Worm (Caenorhabditis elegans) whole organism, late embryonic: ENCODE measurements around the gene F13C5.2.
A peak's percentile ranks its signal among the peaks of the same experiment; 100 is the strongest.

Experiments
- C08G9.2 ChIP-seq: sonication (generic microtip); optimal IDR thresholded peaks from 2 replicates; lab custom pipeline; 2016; ENCODE audit warnings: mild to moderate bottlenecking, missing genetic modification characterization, moderate library complexity, missing compliant biosample characterization
- K02D7.2 ChIP-seq: sonication (generic microtip); optimal IDR thresholded peaks from 2 replicates; lab custom pipeline; 2017; ENCODE audit warnings: mild to moderate bottlenecking, missing genetic modification characterization, missing compliant biosample characterization
- T23F11.4 ChIP-seq: fragments of 200-800 bp; sonication (Bioruptor generic); optimal IDR thresholded peaks from 2 replicates; lab custom pipeline; 2018; ENCODE audit warnings: mild to moderate bottlenecking, missing genetic modification characterization, missing compliant biosample characterization
- Y22D7AL.16 ChIP-seq: sonication (generic microtip); optimal IDR thresholded peaks from 2 replicates; lab custom pipeline; 2016; ENCODE audit warnings: missing genetic modification characterization, missing compliant biosample characterization
- ama-1 ChIP-seq: fragments of 150-350 bp; optimal IDR thresholded peaks from 2 replicates; lab custom pipeline; 2014
- ceh-14 ChIP-seq: sonication (generic microtip); optimal IDR thresholded peaks from 2 replicates; lab custom pipeline; 2016; ENCODE audit warnings: missing genotype, missing genetic modification characterization, missing compliant biosample characterization
- ceh-18 ChIP-seq: sonication (generic microtip); optimal IDR thresholded peaks from 2 replicates; lab custom pipeline; 2016; ENCODE audit warnings: missing genetic modification characterization, missing compliant biosample characterization
- ceh-19 ChIP-seq: fragments of 200-800 bp; sonication (Bioruptor generic); optimal IDR thresholded peaks from 2 replicates; lab custom pipeline; 2018; ENCODE audit warnings: mild to moderate bottlenecking, missing genetic modification characterization, missing compliant biosample characterization
- ceh-2 ChIP-seq: sonication (generic microtip); optimal IDR thresholded peaks from 2 replicates; lab custom pipeline; 2016; ENCODE audit warnings: missing genotype, missing genetic modification characterization, missing compliant biosample characterization
- ceh-22 ChIP-seq: sonication (generic microtip); optimal IDR thresholded peaks from 2 replicates; lab custom pipeline; 2017; ENCODE audit warnings: missing biosample characterization, missing genetic modification characterization
- ceh-24 ChIP-seq: sonication (generic microtip); optimal IDR thresholded peaks from 2 replicates; lab custom pipeline; 2016; ENCODE audit warnings: mild to moderate bottlenecking, missing genetic modification characterization, missing compliant biosample characterization
- ceh-31 ChIP-seq: sonication (generic microtip); optimal IDR thresholded peaks from 2 replicates; lab custom pipeline; 2016; ENCODE audit warnings: missing genetic modification characterization, missing compliant biosample characterization
- ceh-45 ChIP-seq: fragments of 200-800 bp; sonication (Bioruptor generic); IDR thresholded peaks from 2 replicates; pipeline ENCODE4 v1.3.6; 2022; ENCODE audit warnings: missing genetic modification reagents, missing genetic modification characterization, missing compliant biosample characterization
- ceh-6 ChIP-seq: fragments of 200-800 bp; sonication (Bioruptor generic); optimal IDR thresholded peaks from 2 replicates; lab custom pipeline; 2018; ENCODE audit warnings: mild to moderate bottlenecking, missing genetic modification characterization, missing compliant biosample characterization
- ceh-9 ChIP-seq: sonication (generic microtip); optimal IDR thresholded peaks from 2 replicates; lab custom pipeline; 2016; ENCODE audit warnings: mild to moderate bottlenecking, missing genetic modification characterization, inconsistent platforms, missing compliant biosample characterization
- dmd-4 ChIP-seq: sonication (generic microtip); optimal IDR thresholded peaks from 2 replicates; lab custom pipeline; 2016; ENCODE audit warnings: borderline replicate concordance, missing genetic modification characterization, missing compliant biosample characterization
- dve-1 ChIP-seq: sonication (generic microtip); optimal IDR thresholded peaks from 2 replicates; lab custom pipeline; 2017; ENCODE audit warnings: antibody characterized with exemption, mild to moderate bottlenecking, missing genetic modification characterization, missing compliant biosample characterization
- elt-2 ChIP-seq: sonication (generic microtip); optimal IDR thresholded peaks from 2 replicates; lab custom pipeline; 2016; ENCODE audit warnings: missing genetic modification reagents, missing genetic modification characterization, missing compliant biosample characterization
- elt-4 ChIP-seq: sonication (generic microtip); optimal IDR thresholded peaks from 2 replicates; lab custom pipeline; 2016; ENCODE audit warnings: missing genetic modification characterization, missing compliant biosample characterization
- ets-4 ChIP-seq: sonication (generic microtip); optimal IDR thresholded peaks from 2 replicates; lab custom pipeline; 2016; ENCODE audit warnings: missing genetic modification characterization, missing compliant biosample characterization
- eyg-1 ChIP-seq: sonication (generic microtip); optimal IDR thresholded peaks from 2 replicates; lab custom pipeline; 2016; ENCODE audit warnings: missing genotype, missing genetic modification characterization, missing compliant biosample characterization
- fkh-10 ChIP-seq: fragments of 150-350 bp; optimal IDR thresholded peaks from 2 replicates; lab custom pipeline; 2014; ENCODE audit warnings: missing biosample characterization, missing genetic modification reagents, missing genetic modification characterization
- fkh-6 ChIP-seq: sonication (generic microtip); optimal IDR thresholded peaks from 2 replicates; lab custom pipeline; 2016; ENCODE audit warnings: missing genetic modification characterization, missing compliant biosample characterization
- gmeb-2 ChIP-seq: sonication (generic microtip); optimal IDR thresholded peaks from 2 replicates; lab custom pipeline; 2016; ENCODE audit warnings: missing genetic modification characterization, inconsistent platforms, missing compliant biosample characterization
- hlh-15 ChIP-seq: sonication (generic microtip); optimal IDR thresholded peaks from 2 replicates; lab custom pipeline; 2016; ENCODE audit warnings: missing genetic modification characterization, missing compliant biosample characterization
- hlh-30 ChIP-seq: sonication (generic microtip); optimal IDR thresholded peaks from 2 replicates; lab custom pipeline; 2017; ENCODE audit warnings: antibody characterized with exemption, missing genetic modification characterization, missing compliant biosample characterization; ENCODE audit not compliant: insufficient read depth
- hlh-6 ChIP-seq: sonication (generic microtip); optimal IDR thresholded peaks from 2 replicates; lab custom pipeline; 2016; ENCODE audit warnings: missing genotype, missing genetic modification characterization, missing compliant biosample characterization
- madf-2 ChIP-seq: sonication (generic microtip); optimal IDR thresholded peaks from 2 replicates; lab custom pipeline; 2017; ENCODE audit warnings: missing genetic modification characterization, missing compliant biosample characterization
- mec-3 ChIP-seq: sonication (generic microtip); optimal IDR thresholded peaks from 2 replicates; lab custom pipeline; 2016; ENCODE audit warnings: borderline replicate concordance, missing genetic modification characterization, missing compliant biosample characterization
- nfya-1 ChIP-seq: sonication (generic microtip); optimal IDR thresholded peaks from 2 replicates; lab custom pipeline; 2017; ENCODE audit warnings: missing genetic modification characterization, mild to moderate bottlenecking, missing compliant biosample characterization, antibody characterized with exemption, moderate library complexity
- nhr-232 ChIP-seq: sonication (generic microtip); optimal IDR thresholded peaks from 2 replicates; lab custom pipeline; 2016; ENCODE audit warnings: missing genetic modification characterization, missing compliant biosample characterization
- odd-2 ChIP-seq: sonication (generic microtip); optimal IDR thresholded peaks from 2 replicates; lab custom pipeline; 2017; ENCODE audit warnings: antibody characterized with exemption, mild to moderate bottlenecking, missing genetic modification characterization, missing compliant biosample characterization
- pat-9 ChIP-seq: fragments of 200-800 bp; sonication (Bioruptor generic); optimal IDR thresholded peaks from 2 replicates; lab custom pipeline; 2018; ENCODE audit warnings: mild to moderate bottlenecking, missing genetic modification characterization, moderate library complexity, missing compliant biosample characterization
- pax-1 ChIP-seq: fragments of 150-350 bp; optimal IDR thresholded peaks from 2 replicates; lab custom pipeline; 2014; ENCODE audit warnings: missing biosample characterization, missing genetic modification characterization
- pqm-1 ChIP-seq: sonication (generic microtip); optimal IDR thresholded peaks from 2 replicates; lab custom pipeline; 2016; ENCODE audit warnings: missing genetic modification characterization, missing compliant biosample characterization
- pros-1 ChIP-seq: fragments of 150-350 bp; optimal IDR thresholded peaks from 2 replicates; lab custom pipeline; 2014; ENCODE audit warnings: missing biosample characterization, missing genetic modification reagents, missing genetic modification characterization
- ref-2 ChIP-seq: sonication (generic microtip); optimal IDR thresholded peaks from 2 replicates; lab custom pipeline; 2016; ENCODE audit warnings: missing genetic modification characterization, missing compliant biosample characterization
- sdc-2 ChIP-seq: sonication (generic microtip); optimal IDR thresholded peaks from 2 replicates; lab custom pipeline; 2016; ENCODE audit warnings: missing genotype, missing genetic modification characterization, missing compliant biosample characterization
- tbx-2 ChIP-seq: sonication (generic microtip); optimal IDR thresholded peaks from 2 replicates; lab custom pipeline; 2016; ENCODE audit warnings: missing genetic modification characterization, missing compliant biosample characterization
- tbx-7 ChIP-seq: sonication (generic microtip); optimal IDR thresholded peaks from 2 replicates; lab custom pipeline; 2016; ENCODE audit warnings: missing genotype, missing genetic modification characterization, missing compliant biosample characterization
- ttx-3 ChIP-seq: sonication (generic microtip); optimal IDR thresholded peaks from 2 replicates; lab custom pipeline; 2016; ENCODE audit warnings: missing genetic modification reagents, missing genetic modification characterization, missing compliant biosample characterization
- unc-55 ChIP-seq: sonication (generic microtip); optimal IDR thresholded peaks from 2 replicates; lab custom pipeline; 2017; ENCODE audit warnings: missing biosample characterization, missing genetic modification reagents, missing genetic modification characterization
- unc-86 ChIP-seq: sonication (generic microtip); optimal IDR thresholded peaks from 2 replicates; lab custom pipeline; 2016; ENCODE audit warnings: missing genetic modification characterization, missing compliant biosample characterization
- zip-5 ChIP-seq: sonication (generic microtip); optimal IDR thresholded peaks from 2 replicates; lab custom pipeline; 2016; ENCODE audit warnings: missing genetic modification characterization, missing compliant biosample characterization
- ztf-16 ChIP-seq: sonication (generic microtip); optimal IDR thresholded peaks from 2 replicates; lab custom pipeline; 2017; ENCODE audit warnings: missing genetic modification characterization, missing compliant biosample characterization

Gene F13C5.2

DNA sequence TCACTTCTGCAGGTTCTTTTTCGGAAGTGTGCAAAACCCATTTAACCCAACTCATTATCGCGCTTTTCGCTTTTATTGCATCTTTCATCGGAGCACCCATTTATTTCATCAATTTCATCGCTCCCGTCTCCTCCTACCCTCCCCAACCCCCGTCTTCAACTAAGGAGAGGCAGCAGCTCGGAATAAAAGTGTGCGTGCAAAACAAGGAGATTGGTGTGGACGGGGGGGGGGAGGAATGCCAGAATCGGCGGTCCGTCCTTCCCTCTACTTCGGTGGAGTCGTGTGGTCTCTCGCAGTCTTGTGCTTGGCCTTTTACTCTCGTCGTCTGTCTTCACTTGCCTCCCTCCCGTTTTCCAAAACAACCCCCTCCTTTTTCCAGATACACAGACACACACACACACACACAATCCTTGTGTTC, 7.6 kb downstream of the F13C5.2 start (continued):
- no peak for TF ChIP-seq ama-1 (lab: Kevin White, UChicago)
- no peak for TF ChIP-seq ceh-22 (tag; lab: Kevin White, UChicago)
- TF ChIP-seq ceh-9 (tag; lab: Kevin White, UChicago): no peak
- no peak for TF ChIP-seq Y22D7AL.16 (tag; lab: Kevin White, UChicago)
- TF ChIP-seq madf-2: no peak
- TF ChIP-seq ceh-6: no peak
- TF ChIP-seq tbx-2 (tag; lab: Kevin White, UChicago): peak; percentile 68
- TF ChIP-seq fkh-10: peak; percentile 7
- no peak for TF ChIP-seq ztf-16 (tag; lab: Kevin White, UChicago)
- TF ChIP-seq odd-2: no peak
- no peak for TF ChIP-seq tbx-7 (tag; lab: Kevin White, UChicago)
- no peak for TF ChIP-seq mec-3 (tag; lab: Kevin White, UChicago)
- TF ChIP-seq pat-9 (tag; lab: Kevin White, UChicago): peak; percentile 26
- peak; percentile 37 for TF ChIP-seq nfya-1 (tag; lab: Kevin White, UChicago)
- TF ChIP-seq gmeb-2 (tag; lab: Kevin White, UChicago): no peak
- TF ChIP-seq hlh-6 (tag; lab: Kevin White, UChicago): no peak
- TF ChIP-seq elt-4 (tag; lab: Kevin White, UChicago): no peak
- TF ChIP-seq elt-2 (tag; lab: Kevin White, UChicago): no peak
- no peak for TF ChIP-seq T23F11.4 (GFP tag; lab: Kevin White, UChicago)
- no peak for TF ChIP-seq pax-1
- peak; percentile 75 for TF ChIP-seq sdc-2 (tag; lab: Kevin White, UChicago)
- TF ChIP-seq pqm-1 (tag; lab: Kevin White, UChicago): no peak
- peak; percentile 78 for TF ChIP-seq ceh-31 (tag; lab: Kevin White, UChicago)
- TF ChIP-seq hlh-30: peak; percentile 81
- TF ChIP-seq C08G9.2: no peak
- no peak for TF ChIP-seq dve-1 (tag; lab: Kevin White, UChicago)
- TF ChIP-seq unc-86: no peak
- peak; percentile 80 for TF ChIP-seq ceh-14 (tag; lab: Kevin White, UChicago)
- TF ChIP-seq ceh-24 (tag; lab: Kevin White, UChicago): no peak
- TF ChIP-seq ceh-2 (tag; lab: Kevin White, UChicago): peak; percentile 23
- TF ChIP-seq K02D7.2 (tag; lab: Kevin White, UChicago): no peak
- no peak for TF ChIP-seq pros-1 (tag; lab: Kevin White, UChicago)
- no peak for TF ChIP-seq ceh-45 (GFP tag; lab: Robert Waterston, UW)
- TF ChIP-seq ceh-19: peak; percentile 61
- TF ChIP-seq ttx-3 (tag; lab: Kevin White, UChicago): no peak
- TF ChIP-seq zip-5 (tag; lab: Kevin White, UChicago): no peak
- no peak for TF ChIP-seq eyg-1 (tag; lab: Kevin White, UChicago)
- peak; percentile 25 for TF ChIP-seq ceh-18 (tag; lab: Kevin White, UChicago)
- TF ChIP-seq nhr-232 (tag; lab: Kevin White, UChicago): no peak
- peak; percentile 40 for TF ChIP-seq ref-2 (tag; lab: Kevin White, UChicago)
- peak; percentile 1 for TF ChIP-seq fkh-6 (tag; lab: Kevin White, UChicago)

DNA sequence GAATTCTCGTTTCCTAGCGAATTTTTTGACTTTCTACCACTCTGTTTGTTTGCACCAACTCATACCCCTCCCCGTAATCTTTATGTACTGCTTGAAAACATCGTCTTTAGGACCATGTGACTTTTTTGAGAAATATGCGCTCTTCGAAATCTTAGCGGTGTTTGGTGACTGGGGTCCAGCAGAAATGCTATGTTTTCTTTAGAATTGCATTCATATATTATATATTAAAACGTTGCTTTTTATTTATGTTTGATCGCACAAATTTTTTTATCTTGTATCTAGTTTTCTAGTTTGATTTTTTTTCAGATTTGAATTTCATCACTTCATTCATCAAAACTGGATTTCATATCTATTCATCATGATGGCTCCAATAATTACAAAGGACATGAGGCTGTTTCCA, 8.1 kb downstream of the F13C5.2 start, which contains the start of gene F13C5.1:
Gene F13C5.1 (plus strand): TSS at position 301 of the 400 bp plus-strand sequence.
- no peak for TF ChIP-seq madf-2
- TF ChIP-seq hlh-15: no peak
- TF ChIP-seq elt-2 (tag; lab: Kevin White, UChicago): no peak
- no peak for TF ChIP-seq nhr-232 (tag; lab: Kevin White, UChicago)
- TF ChIP-seq eyg-1 (tag; lab: Kevin White, UChicago): no peak
- no peak for TF ChIP-seq dmd-4 (tag; lab: Kevin White, UChicago)
- no peak for TF ChIP-seq ets-4
- no peak for TF ChIP-seq T23F11.4 (GFP tag; lab: Kevin White, UChicago)
- TF ChIP-seq ceh-14 (tag; lab: Kevin White, UChicago): no peak
- TF ChIP-seq fkh-10: no peak
- no peak for TF ChIP-seq unc-55 (GFP tag; lab: Kevin White, UChicago)
